Fruit fly (Drosophila melanogaster) whole organism, adult: ENCODE data around the gene Bdp1.

Experiments used
- CG11617 ChIP-seq: fragments of 200-800 bp; sonication (Bioruptor generic); optimal IDR thresholded peaks from 2 replicates; lab custom pipeline; 2017; ENCODE audit warnings: mild to moderate bottlenecking, missing biosample characterization, missing genetic modification reagents, missing genetic modification characterization
- CG12768 ChIP-seq: fragments of 200-800 bp; sonication (Bioruptor generic); optimal IDR thresholded peaks from 2 replicates; lab custom pipeline; 2017; ENCODE audit warnings: missing biosample characterization, missing genetic modification characterization, mild to moderate bottlenecking, moderate library complexity, missing genetic modification reagents
- CG14711 ChIP-seq: fragments of 200-800 bp; sonication (Bioruptor generic); optimal IDR thresholded peaks from 2 replicates; lab custom pipeline; 2018; ENCODE audit warnings: missing biosample characterization, mild to moderate bottlenecking, missing genetic modification characterization, moderate library complexity
- CG1620 ChIP-seq: fragments of 200-800 bp; sonication (Bioruptor generic); optimal IDR thresholded peaks from 2 replicates; lab custom pipeline; 2016; ENCODE audit warnings: missing biosample characterization, missing genetic modification characterization
- CG33017 ChIP-seq: fragments of 200-800 bp; sonication (Bioruptor generic); optimal IDR thresholded peaks from 2 replicates; lab custom pipeline; 2018; ENCODE audit warnings: missing biosample characterization, mild to moderate bottlenecking, missing genetic modification characterization, moderate library complexity
- CG5204 ChIP-seq: fragments of 200-800 bp; sonication (Bioruptor generic); optimal IDR thresholded peaks from 2 replicates; lab custom pipeline; 2016; ENCODE audit warnings: missing biosample characterization, missing genetic modification characterization
- CG7045 ChIP-seq: fragments of 200-800 bp; sonication (Bioruptor generic); optimal IDR thresholded peaks from 2 replicates; lab custom pipeline; 2017; ENCODE audit warnings: missing biosample characterization, mild to moderate bottlenecking, missing genetic modification characterization
- CG7101 ChIP-seq: fragments of 200-800 bp; sonication (Bioruptor generic); optimal IDR thresholded peaks from 2 replicates; lab custom pipeline; 2018; ENCODE audit warnings: missing biosample characterization, mild to moderate bottlenecking, missing genetic modification characterization, moderate library complexity
- Clk ChIP-seq: fragments of 200-800 bp; sonication (Bioruptor generic); optimal IDR thresholded peaks from 2 replicates; lab custom pipeline; 2017; ENCODE audit warnings: missing biosample characterization, missing genetic modification characterization
- Crg-1 ChIP-seq: fragments of 200-800 bp; sonication (Bioruptor generic); optimal IDR thresholded peaks from 2 replicates; lab custom pipeline; 2016; ENCODE audit warnings: missing biosample characterization, missing genetic modification characterization
- Hr96 ChIP-seq: fragments of 200-800 bp; sonication (Bioruptor generic); optimal IDR thresholded peaks from 2 replicates; lab custom pipeline; 2016; ENCODE audit warnings: missing biosample characterization, missing genetic modification characterization
- Mnt ChIP-seq: fragments of 200-800 bp; sonication (Bioruptor generic); optimal IDR thresholded peaks from 2 replicates; lab custom pipeline; 2016; ENCODE audit warnings: missing biosample characterization, mild to moderate bottlenecking, missing genetic modification characterization
- bab1 ChIP-seq: fragments of 200-800 bp; sonication (Bioruptor generic); optimal IDR thresholded peaks from 3 replicates; lab custom pipeline; 2019; ENCODE audit warnings: missing biosample characterization, mild to moderate bottlenecking, missing genetic modification characterization, moderate library complexity
- cic ChIP-seq: fragments of 200-800 bp; sonication (Bioruptor generic); optimal IDR thresholded peaks from 2 replicates; lab custom pipeline; 2017; ENCODE audit warnings: missing biosample characterization, mild to moderate bottlenecking, missing genetic modification characterization, moderate library complexity
- cnc ChIP-seq, 2 experiments: fragments of >200 bp; optimal IDR thresholded peaks; 2 replicates each; lab custom pipeline; 2017
- kay ChIP-seq: fragments of 200-800 bp; sonication (Bioruptor generic); peaks from one replicate; lab custom pipeline; 2016; ENCODE audit warnings: missing biosample characterization, missing genetic modification characterization, borderline replicate concordance
- ovo ChIP-seq: fragments of 200-800 bp; sonication (Bioruptor generic); optimal IDR thresholded peaks from 2 replicates; lab custom pipeline; 2016; ENCODE audit warnings: missing biosample characterization, missing genetic modification characterization
- pad ChIP-seq: fragments of 200-800 bp; sonication (Bioruptor generic); optimal IDR thresholded peaks from 3 replicates; lab custom pipeline; 2017; ENCODE audit warnings: missing biosample characterization, missing genetic modification characterization, mild to moderate bottlenecking, moderate library complexity, missing genetic modification reagents
- tj ChIP-seq: fragments of 200-800 bp; sonication (Bioruptor generic); optimal IDR thresholded peaks from 3 replicates; lab custom pipeline; 2017; ENCODE audit warnings: missing biosample characterization, mild to moderate bottlenecking, missing genetic modification characterization, moderate library complexity
- toe ChIP-seq: fragments of 200-800 bp; sonication (Bioruptor generic); optimal IDR thresholded peaks from 2 replicates; lab custom pipeline; 2016; ENCODE audit warnings: missing biosample characterization, missing genetic modification characterization

Gene Bdp1

dm6 chr2L:13397393-13397792 lies 23.7 kb upstream of the Bdp1 start:
- TF ChIP-seq CG1620 (GFP tag; lab: Kevin White, UChicago) (no peak), Crg-1 (no peak), CG5204 (no peak), toe (GFP tag; lab: Kevin White, UChicago) (no peak), Clk (GFP tag; lab: Kevin White, UChicago) (no peak), Hr96 (no peak)

dm6 chr2L:13396084-13396483 lies 22.4 kb upstream of the Bdp1 start, which contains the start of gene CG16957:
TSS of gene CG16957 (minus strand) at chr2L:13396184.
- no peak for TF ChIP-seq CG7101 (tag; lab: Kevin White, UChicago)
- TF ChIP-seq Mnt (GFP tag; lab: Kevin White, UChicago) = no peak
- TF ChIP-seq CG12768 = no peak
- TF ChIP-seq CG5204 = no peak
- no peak for TF ChIP-seq Hr96
- no peak for TF ChIP-seq CG7045 (GFP tag; lab: Kevin White, UChicago)
- no peak for TF ChIP-seq Clk (GFP tag; lab: Kevin White, UChicago)
- no peak for TF ChIP-seq kay (GFP tag; lab: Kevin White, UChicago)
- no peak for TF ChIP-seq toe (GFP tag; lab: Kevin White, UChicago)
- TF ChIP-seq CG1620 (GFP tag; lab: Kevin White, UChicago) = no peak

- peak; percentile 98 for TF ChIP-seq Crg-1
- TF ChIP-seq CG14711 (tag; lab: Kevin White, UChicago) = peak; percentile 85
- TF ChIP-seq CG12768 = peak; percentile 91
- peak; percentile 77 for TF ChIP-seq tj (GFP tag; lab: Kevin White, UChicago)
- TF ChIP-seq CG11617 (GFP tag; lab: Kevin White, UChicago) = peak; percentile 97
- TF ChIP-seq cic (GFP tag; lab: Kevin White, UChicago) = peak; percentile 79
- TF ChIP-seq Hr96 = peak; percentile 90
- TF ChIP-seq ovo = peak; percentile 95
- TF ChIP-seq cnc (optimal IDR thresholded peaks at IDR 0.05; lab: Kevin White, UChicago) = no peak
- peak; percentile 89 for TF ChIP-seq CG5204
- peak; percentile 89 for TF ChIP-seq CG7045 (GFP tag; lab: Kevin White, UChicago)
- peak; percentile 96 for TF ChIP-seq CG7101 (tag; lab: Kevin White, UChicago)
- peak; percentile 87 for TF ChIP-seq pad
- TF ChIP-seq bab1 (GFP tag; lab: Kevin White, UChicago) = peak; percentile 99
- TF ChIP-seq kay (GFP tag; lab: Kevin White, UChicago) = no peak
- TF ChIP-seq Clk (GFP tag; lab: Kevin White, UChicago) = peak; percentile 65
- peak; percentile 88 for TF ChIP-seq CG33017 (tag; lab: Kevin White, UChicago)
- TF ChIP-seq CG1620 (GFP tag; lab: Kevin White, UChicago) = peak; percentile 98
- TF ChIP-seq toe (GFP tag; lab: Kevin White, UChicago) = peak; percentile 85
- peak; percentile 99 for TF ChIP-seq Mnt (GFP tag; lab: Kevin White, UChicago)
These were observed 21.2 kb upstream of the Bdp1 start, which contains the start of gene RpL24 for dm6 chr2L:13394903-13395302. TSS of gene RpL24 (minus strand) at chr2L:13395131.

- peak; percentile 99 for TF ChIP-seq bab1 (GFP tag; lab: Kevin White, UChicago)
- TF ChIP-seq Mnt (GFP tag; lab: Kevin White, UChicago) = peak; percentile 92
- TF ChIP-seq CG7101 (tag; lab: Kevin White, UChicago) = peak; percentile 96
- peak; percentile 96 for TF ChIP-seq CG11617 (GFP tag; lab: Kevin White, UChicago)
- TF ChIP-seq CG1620 (GFP tag; lab: Kevin White, UChicago) = peak; percentile 97
- peak; percentile 98 for TF ChIP-seq toe (GFP tag; lab: Kevin White, UChicago)
- peak; percentile 86 for TF ChIP-seq pad
- no peak for TF ChIP-seq CG5204
- TF ChIP-seq cnc (optimal IDR thresholded peaks at IDR 0.05; lab: Kevin White, UChicago) = no peak
- TF ChIP-seq CG7045 (GFP tag; lab: Kevin White, UChicago) = peak; percentile 94
- TF ChIP-seq kay (GFP tag; lab: Kevin White, UChicago) = peak; percentile 98
- TF ChIP-seq CG12768 = peak; percentile 94
- TF ChIP-seq Hr96 = peak; percentile 89
- peak; percentile 94 for TF ChIP-seq Crg-1
- peak; percentile 91 for TF ChIP-seq Clk (GFP tag; lab: Kevin White, UChicago)
- peak; percentile 71 for TF ChIP-seq cic (GFP tag; lab: Kevin White, UChicago)
- peak; percentile 97 for TF ChIP-seq CG14711 (tag; lab: Kevin White, UChicago)
- peak; percentile 92 for TF ChIP-seq ovo
- TF ChIP-seq CG33017 (tag; lab: Kevin White, UChicago) = peak; percentile 93
- peak; percentile 87 for TF ChIP-seq tj (GFP tag; lab: Kevin White, UChicago)
These were observed 13.6 kb upstream of the Bdp1 start, which contains the start of the genes Ing5 and CG7099 for dm6 chr2L:13387255-13387654. TSS of gene Ing5 (minus strand) at chr2L:13387312. TSS of gene CG7099 (plus strand) at chr2L:13387571.

DNA sequence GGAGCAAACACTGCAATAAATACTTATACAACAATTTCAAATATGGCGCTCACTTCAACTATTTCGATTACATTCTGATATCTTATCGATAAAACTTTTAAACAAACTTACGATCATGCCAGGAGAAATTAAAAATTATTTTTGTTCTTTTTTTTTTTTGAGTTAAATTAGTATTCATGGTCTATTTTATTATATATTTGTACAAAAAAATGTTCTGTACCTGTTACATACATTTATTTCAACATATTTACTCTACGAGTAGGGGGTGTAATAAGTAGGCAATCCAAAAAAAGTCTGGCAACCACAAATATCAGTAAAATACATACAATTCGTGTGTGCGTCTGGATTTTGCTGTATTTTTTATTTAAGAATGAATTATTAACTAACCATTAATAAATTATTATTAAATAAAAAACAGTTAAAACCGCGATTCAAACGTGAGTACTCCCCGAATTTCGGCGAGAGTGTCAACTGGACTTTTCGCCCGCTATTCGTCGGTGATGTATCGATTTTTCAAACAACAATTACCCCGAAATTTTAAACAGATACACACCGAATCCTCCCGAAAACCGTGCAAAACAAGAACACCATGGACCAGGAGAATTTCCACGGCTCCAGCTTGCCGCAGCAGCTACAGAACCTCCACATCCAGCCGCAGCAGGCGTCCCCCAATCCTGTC lies 8.8 kb upstream of the Bdp1 start, which contains the start of gene loqs:
TSS of gene loqs (plus strand) at position 302 of the 679 bp plus-strand sequence.
- TF ChIP-seq CG14711 (tag; lab: Kevin White, UChicago) = peak; percentile 56
- peak; percentile 49 for TF ChIP-seq CG7101 (tag; lab: Kevin White, UChicago)
- peak; percentile 60 for TF ChIP-seq CG1620 (GFP tag; lab: Kevin White, UChicago)
- no peak for TF ChIP-seq toe (GFP tag; lab: Kevin White, UChicago)
- peak; percentile 64 for TF ChIP-seq bab1 (GFP tag; lab: Kevin White, UChicago)

dm6 chr2L:13378488-13378964 lies 4.8 kb upstream of the Bdp1 start, which contains the start of the genes CG9302 and beta'COP:
TSS of gene CG9302 (minus strand) at chr2L:13378538.
TSS of gene beta'COP (plus strand) at chr2L:13378902.
- TF ChIP-seq cic (GFP tag; lab: Kevin White, UChicago) (peak; percentile 35), CG7101 (tag; lab: Kevin White, UChicago) (peak; percentile 78), Crg-1 (peak; percentile 49), kay (GFP tag; lab: Kevin White, UChicago) (no peak), cnc (optimal IDR thresholded peaks at IDR 0.05; lab: Kevin White, UChicago) (no peak), CG5204 (no peak), ovo (peak; percentile 74), CG33017 (tag; lab: Kevin White, UChicago) (peak; percentile 70), Hr96 (no peak), tj (GFP tag; lab: Kevin White, UChicago) (peak; percentile 64), CG12768 (peak; percentile 80), Mnt (GFP tag; lab: Kevin White, UChicago) (peak; percentile 69), CG14711 (tag; lab: Kevin White, UChicago) (peak; percentile 97), pad (peak; percentile 70), Clk (GFP tag; lab: Kevin White, UChicago) (peak; percentile 69), bab1 (GFP tag; lab: Kevin White, UChicago) (peak; percentile 83), CG7045 (GFP tag; lab: Kevin White, UChicago) (peak; percentile 72), toe (GFP tag; lab: Kevin White, UChicago) (no peak), CG1620 (GFP tag; lab: Kevin White, UChicago) (peak; percentile 82), CG11617 (GFP tag; lab: Kevin White, UChicago) (peak; percentile 89)
